Fruit fly (Drosophila melanogaster): ENCODE results near the gene CG4053.

DNA sequence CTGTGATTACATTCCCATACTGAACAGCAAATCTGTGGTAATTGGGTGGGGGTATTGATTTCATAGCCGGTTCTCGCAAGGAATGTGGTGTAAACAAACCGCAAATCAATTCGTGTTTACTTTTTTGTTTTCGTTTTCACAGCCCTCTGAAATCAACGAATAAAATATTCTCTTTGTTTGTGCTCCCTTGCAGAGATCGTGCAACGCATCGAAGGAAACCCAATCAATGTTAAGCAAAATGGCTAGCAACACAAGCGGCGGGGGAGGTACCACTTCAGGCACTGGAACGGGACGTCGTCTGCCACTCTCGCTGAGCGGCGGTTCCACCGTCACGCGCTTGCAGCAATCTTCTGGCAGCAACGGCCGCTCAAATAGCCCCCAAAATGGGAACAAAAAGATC is 49.5 kb downstream of the CG4053 start:
- TF ChIP-seq psq (optimal IDR thresholded peaks at IDR 0.05) (no peak), ttk (optimal IDR thresholded peaks at IDR 0.05) (no peak), insv (optimal IDR thresholded peaks at IDR 0.05) (no peak), Myc (optimal IDR thresholded peaks at IDR 0.05) (no peak), Sin3A (optimal IDR thresholded peaks at IDR 0.05) (no peak), h (optimal IDR thresholded peaks at IDR 0.05) (no peak)
